Fruit fly (Drosophila melanogaster) S2 (cell line): ENCODE measurements around the gene Argk2.

Experiments
- CG8478 ChIP-seq: fragments of >200 bp; optimal IDR thresholded peaks from 2 replicates; lab custom pipeline; 2018
- CTCF ChIP-seq, 2 experiments: fragments of >200 bp; optimal IDR thresholded peaks; 2 replicates each; lab custom pipeline; 2018

DNA sequence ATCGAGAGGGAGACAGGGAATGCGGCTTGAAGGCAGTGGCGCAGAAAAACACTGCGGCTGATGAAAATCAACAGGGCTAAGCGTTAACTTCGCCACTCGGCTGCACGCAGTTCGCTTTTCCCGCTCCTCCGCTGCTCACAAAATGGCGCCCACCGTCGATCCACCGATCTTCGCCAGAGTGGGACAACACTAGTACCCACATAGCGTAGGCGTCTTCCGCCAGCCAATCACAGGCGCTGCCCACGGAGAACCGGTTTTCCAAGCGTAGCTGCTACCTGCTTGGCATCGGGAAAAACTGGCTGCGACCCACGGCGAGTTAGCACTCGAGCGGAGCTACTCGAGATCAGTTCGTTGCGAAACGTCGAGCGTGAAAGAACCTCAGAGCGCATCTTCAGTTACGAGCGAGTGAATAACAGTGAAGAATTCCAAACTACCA lies 6.2 kb upstream of the Argk2 start, which contains the start of gene Doc1:
- no peak for TF ChIP-seq CG8478 (lab: Kevin White, UChicago)
- TF ChIP-seq CTCF (optimal IDR thresholded peaks at IDR 0.05; lab: Kevin White, UChicago): peak in 1 of 2 experiments; percentile 27
